Worm (Caenorhabditis elegans) whole organism, L3 larva: ENCODE results near the gene trpp-9.

ENCODE experiments used
- ama-1 ChIP-seq: fragments of 150-350 bp; optimal IDR thresholded peaks from 2 replicates; lab custom pipeline; 2018
- ceh-16 ChIP-seq: sonication (generic microtip); optimal IDR thresholded peaks from 2 replicates; lab custom pipeline; 2017; ENCODE audit warnings: missing biosample characterization, missing genetic modification characterization
- ceh-28 ChIP-seq: fragments of 150-350 bp; optimal IDR thresholded peaks from 2 replicates; lab custom pipeline; 2014; ENCODE audit warnings: missing biosample characterization, missing genetic modification reagents, missing genetic modification characterization
- ceh-82 ChIP-seq: fragments of 150-350 bp; optimal IDR thresholded peaks from 2 replicates; lab custom pipeline; 2014; ENCODE audit warnings: missing biosample characterization, missing genetic modification characterization
- ceh-9 ChIP-seq: sonication (generic microtip); optimal IDR thresholded peaks from 2 replicates; lab custom pipeline; 2018; ENCODE audit warnings: missing biosample characterization, missing genetic modification characterization
- egl-27 ChIP-seq: sonication (generic microtip); optimal IDR thresholded peaks from 4 replicates; lab custom pipeline; 2017; ENCODE audit warnings: missing biosample characterization, missing genetic modification reagents, missing genetic modification characterization
- elt-1 ChIP-seq: fragments of 150-350 bp; optimal IDR thresholded peaks from 2 replicates; lab custom pipeline; 2014; ENCODE audit warnings: missing biosample characterization, missing genetic modification characterization
- elt-2 ChIP-seq: sonication (generic microtip); optimal IDR thresholded peaks from 2 replicates; lab custom pipeline; 2016; ENCODE audit warnings: missing genetic modification reagents, mild to moderate bottlenecking, missing genetic modification characterization, missing compliant biosample characterization
- elt-3 ChIP-seq, 3 experiments: fragments of 150-350 bp in 1 of 3; sonication (generic microtip) in 2 of 3; optimal IDR thresholded peaks; 2 replicates in 2 of 3; 4 replicates in 1 of 3; lab custom pipeline; 2014 to 2017; ENCODE audit warnings: missing biosample characterization in 3 of 3, missing genetic modification characterization in 3 of 3
- eor-1 ChIP-seq, 2 experiments: fragments of 150-350 bp; optimal IDR thresholded peaks; 2 replicates each; lab custom pipeline; 2014 to 2018; ENCODE audit warnings: missing biosample characterization in 2 of 2, missing genetic modification characterization in 2 of 2
- fos-1 ChIP-seq: fragments of 150-350 bp; optimal IDR thresholded peaks from 2 replicates; lab custom pipeline; 2014; ENCODE audit warnings: missing biosample characterization, missing genetic modification characterization
- mdl-1 ChIP-seq: fragments of 150-350 bp; optimal IDR thresholded peaks from 2 replicates; lab custom pipeline; 2014; ENCODE audit warnings: missing biosample characterization, missing genetic modification characterization
- mml-1 ChIP-seq: fragments of 150-350 bp; sonication (generic microtip); optimal IDR thresholded peaks from 3 replicates; lab custom pipeline; 2014; ENCODE audit warnings: missing biosample characterization, missing genetic modification characterization
- nfya-1 ChIP-seq: sonication (generic microtip); optimal IDR thresholded peaks from 2 replicates; lab custom pipeline; 2017; ENCODE audit warnings: missing genetic modification characterization, mild to moderate bottlenecking, missing compliant biosample characterization, antibody characterized with exemption, moderate library complexity; ENCODE audit not compliant: insufficient read depth
- nhr-11 ChIP-seq: fragments of 150-350 bp; optimal IDR thresholded peaks from 2 replicates; lab custom pipeline; 2014; ENCODE audit warnings: missing biosample characterization, missing genetic modification characterization
- nhr-23 ChIP-seq: fragments of 150-350 bp; optimal IDR thresholded peaks from 2 replicates; lab custom pipeline; 2014; ENCODE audit warnings: missing biosample characterization, missing genetic modification reagents, missing genetic modification characterization
- nhr-25 ChIP-seq: sonication (generic microtip); optimal IDR thresholded peaks from 2 replicates; lab custom pipeline; 2017; ENCODE audit warnings: missing biosample characterization, missing genetic modification characterization
- nhr-28 ChIP-seq: fragments of 150-350 bp; optimal IDR thresholded peaks from 2 replicates; lab custom pipeline; 2014; ENCODE audit warnings: missing biosample characterization, missing genetic modification characterization
- nhr-43 ChIP-seq: sonication (generic microtip); optimal IDR thresholded peaks from 2 replicates; lab custom pipeline; 2016; ENCODE audit warnings: mild to moderate bottlenecking, missing genetic modification characterization, missing compliant biosample characterization; ENCODE audit not compliant: poor library complexity, severe bottlenecking
- nhr-76 ChIP-seq: fragments of 150-350 bp; sonication (generic microtip); optimal IDR thresholded peaks from 5 replicates; lab custom pipeline; 2014; ENCODE audit warnings: missing biosample characterization, missing genetic modification characterization
- nhr-77 ChIP-seq: fragments of 150-350 bp; optimal IDR thresholded peaks from 2 replicates; lab custom pipeline; 2014; ENCODE audit warnings: missing biosample characterization, missing genetic modification characterization
- pha-4 ChIP-seq: fragments of 150-350 bp; optimal IDR thresholded peaks from 2 replicates; lab custom pipeline; 2014; ENCODE audit warnings: missing biosample characterization, missing genetic modification reagents, missing genetic modification characterization
- sea-2 ChIP-seq: fragments of 150-350 bp; sonication (generic microtip); optimal IDR thresholded peaks from 4 replicates; lab custom pipeline; 2014; ENCODE audit warnings: missing biosample characterization, missing genetic modification reagents, missing genetic modification characterization
- skn-1 ChIP-seq: fragments of 150-350 bp; optimal IDR thresholded peaks from 2 replicates; lab custom pipeline; 2014; ENCODE audit warnings: missing biosample characterization, missing genetic modification characterization
- snpc-4 ChIP-seq: fragments of 150-350 bp; optimal IDR thresholded peaks from 2 replicates; lab custom pipeline; 2014; ENCODE audit warnings: missing biosample characterization, missing genetic modification characterization
- tbx-2 ChIP-seq: sonication (generic microtip); optimal IDR thresholded peaks from 2 replicates; lab custom pipeline; 2016; ENCODE audit warnings: mild to moderate bottlenecking, missing genetic modification characterization, missing compliant biosample characterization
- unc-62 ChIP-seq: fragments of 150-350 bp; sonication (generic microtip); optimal IDR thresholded peaks from 4 replicates; lab custom pipeline; 2014; ENCODE audit warnings: missing biosample characterization, missing genetic modification reagents, missing genetic modification characterization
- zag-1 ChIP-seq: fragments of 150-350 bp; optimal IDR thresholded peaks from 2 replicates; lab custom pipeline; 2014; ENCODE audit warnings: missing biosample characterization, missing genetic modification characterization
- ztf-11 ChIP-seq: fragments of 150-350 bp; optimal IDR thresholded peaks from 2 replicates; lab custom pipeline; 2014; ENCODE audit warnings: missing biosample characterization, missing genetic modification characterization
- ztf-4 ChIP-seq: fragments of 150-350 bp; optimal IDR thresholded peaks from 2 replicates; lab custom pipeline; 2014; ENCODE audit warnings: missing biosample characterization, missing genetic modification characterization

The trpp-9 gene

DNA sequence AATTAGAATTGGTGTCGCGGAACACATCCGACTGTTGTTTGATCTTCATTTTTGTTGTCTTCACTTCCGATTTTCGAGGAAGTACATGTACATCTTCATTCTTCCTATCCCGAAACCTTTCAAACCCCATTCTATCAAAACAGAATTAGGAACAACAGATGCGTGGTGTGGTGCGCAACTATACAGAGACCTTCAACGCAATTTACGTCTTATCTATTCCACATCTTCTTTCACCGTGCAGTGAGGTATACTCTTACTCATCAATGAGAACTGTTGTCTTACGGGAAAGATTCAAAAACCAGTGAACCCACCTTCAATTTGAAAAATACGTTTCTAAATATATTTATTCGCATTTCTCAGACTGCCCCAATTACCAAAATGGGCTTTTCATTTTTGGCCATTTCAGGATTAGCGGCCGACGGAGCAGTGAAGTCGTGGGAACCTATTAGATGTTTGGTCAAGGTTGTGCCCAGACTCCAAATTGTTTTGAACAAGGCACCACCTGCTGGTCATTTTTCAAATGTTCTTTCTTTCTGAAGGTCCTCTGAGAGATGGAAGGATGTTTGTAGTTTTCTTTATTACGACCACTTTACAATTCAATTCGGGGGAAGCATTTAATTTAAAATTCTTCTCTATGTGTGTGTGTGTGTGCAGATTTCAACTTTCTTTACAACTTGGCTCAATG, 43.2 kb downstream of the trpp-9 start:
- TF ChIP-seq ztf-4 (tag; lab: Kevin White, UChicago) (no peak), elt-3 (tag; optimal IDR thresholded peaks at IDR 0.05; lab: Kevin White, UChicago) (no peak), unc-62 (GFP tag; lab: Kevin White, UChicago) (no peak), nhr-25 (tag; lab: Kevin White, UChicago) (peak; percentile 38), skn-1 (tag; lab: Kevin White, UChicago) (no peak), nhr-23 (tag; lab: Kevin White, UChicago) (peak; percentile 4), mdl-1 (no peak), elt-1 (tag; lab: Kevin White, UChicago) (peak; percentile 38)

DNA sequence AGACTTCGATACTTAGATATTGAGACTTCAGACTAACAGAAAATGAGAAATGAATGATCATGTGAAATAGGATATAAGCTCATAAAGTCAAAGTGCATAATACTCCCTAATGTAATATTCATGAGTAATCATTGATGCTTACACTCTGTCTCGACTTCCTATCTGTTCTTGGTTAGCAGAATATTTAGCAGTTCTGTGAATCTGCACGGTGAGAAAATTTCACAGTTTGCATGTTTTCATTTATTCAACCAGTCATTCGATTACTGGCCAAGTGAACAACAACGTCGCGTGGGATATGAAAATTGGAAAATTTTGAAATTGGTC, 43.7 kb downstream of the trpp-9 start:
- TF ChIP-seq snpc-4 (no peak), tbx-2 (no peak), nhr-77 (tag; lab: Kevin White, UChicago) (no peak), ceh-28 (tag; lab: Kevin White, UChicago) (no peak), ceh-9 (tag; lab: Kevin White, UChicago) (no peak), elt-2 (tag; lab: Kevin White, UChicago) (no peak), ceh-16 (no peak), ztf-4 (tag; lab: Kevin White, UChicago) (no peak), mml-1 (tag; lab: Kevin White, UChicago) (no peak), egl-27 (tag; lab: Kevin White, UChicago) (no peak), nhr-23 (tag; lab: Kevin White, UChicago) (no peak), fos-1 (tag; lab: Kevin White, UChicago) (no peak), sea-2 (GFP tag; lab: Kevin White, UChicago) (no peak), ama-1 (lab: Kevin White, UChicago) (no peak), elt-3 (tag; optimal IDR thresholded peaks at IDR 0.05; lab: Kevin White, UChicago) (no peak), nfya-1 (tag; lab: Kevin White, UChicago) (no peak)

DNA sequence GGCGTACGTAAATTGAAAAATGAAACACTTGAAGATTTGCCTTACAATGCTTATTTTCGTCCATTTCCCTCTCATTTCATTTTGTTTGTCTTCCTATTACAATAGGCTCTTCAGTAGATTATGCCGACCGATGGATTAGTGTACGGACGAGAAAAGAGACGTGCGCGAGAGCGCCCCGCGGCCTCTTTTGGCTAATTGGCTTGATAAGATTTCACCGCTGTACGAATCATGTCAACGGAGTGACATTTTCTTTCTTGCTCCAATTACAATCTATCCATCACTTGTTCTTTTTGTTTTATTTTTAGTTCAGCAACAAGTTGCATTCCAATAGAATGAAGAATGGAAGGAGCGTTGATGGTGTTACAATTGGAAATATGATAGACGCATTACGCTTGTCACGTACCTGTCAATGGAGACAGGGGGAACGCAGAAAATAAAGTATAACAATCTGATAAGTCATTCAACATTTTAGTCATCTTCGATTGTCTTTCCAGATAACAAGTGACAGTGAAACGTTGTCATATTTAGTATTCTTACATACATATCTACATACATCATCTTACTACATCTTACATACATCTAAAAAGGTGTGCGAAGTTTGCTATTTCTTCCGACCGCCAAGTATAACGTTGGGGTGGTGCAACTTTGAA, 44.5 kb downstream of the trpp-9 start:
- TF ChIP-seq ceh-16 (no peak), ceh-82 (tag; lab: Kevin White, UChicago) (no peak), ztf-11 (tag; lab: Kevin White, UChicago) (no peak), sea-2 (GFP tag; lab: Kevin White, UChicago) (no peak), nhr-28 (tag; lab: Kevin White, UChicago) (no peak), mml-1 (tag; lab: Kevin White, UChicago) (no peak), tbx-2 (no peak), nhr-43 (tag; lab: Kevin White, UChicago) (no peak), eor-1 (tag; optimal IDR thresholded peaks at IDR 0.05; lab: Kevin White, UChicago) (no peak), elt-3 (tag; optimal IDR thresholded peaks at IDR 0.05; lab: Kevin White, UChicago) (no peak), nhr-25 (tag; lab: Kevin White, UChicago) (peak; percentile 32), nfya-1 (tag; lab: Kevin White, UChicago) (no peak), elt-2 (tag; lab: Kevin White, UChicago) (peak; percentile 51), nhr-76 (tag; lab: Kevin White, UChicago) (no peak), mdl-1 (no peak), elt-1 (tag; lab: Kevin White, UChicago) (peak; percentile 86), nhr-11 (tag; lab: Kevin White, UChicago) (no peak)
- TF ChIP-seq, all 47 proteins: peak for 3

DNA sequence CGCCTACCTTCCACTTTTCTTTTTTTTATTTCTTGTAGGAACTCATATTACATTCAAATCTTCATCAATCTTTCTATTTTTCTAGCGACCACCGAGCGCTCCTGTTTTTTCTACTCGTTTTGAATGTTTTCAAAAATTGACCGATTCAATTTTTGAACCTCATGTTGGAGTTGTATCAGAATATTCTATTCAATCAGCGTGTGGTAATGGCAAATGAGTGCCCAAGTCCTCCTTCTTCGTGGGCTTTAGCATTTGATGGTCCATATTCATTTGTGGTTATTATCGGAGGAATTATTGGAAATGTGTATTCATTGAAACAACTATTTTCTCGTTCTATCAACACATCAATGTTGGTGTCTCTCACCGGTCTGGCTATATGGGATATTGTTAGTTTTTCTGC, 53.7 kb downstream of the trpp-9 start, which contains the start of gene F52D10.4:
Gene F52D10.4, plus strand, starts transcription at position 84 of the 400 bp plus-strand sequence.
- no peak for TF ChIP-seq mdl-1
- TF ChIP-seq zag-1, result no peak
- TF ChIP-seq nhr-76 (tag; lab: Kevin White, UChicago), result no peak
- no peak for TF ChIP-seq nhr-11 (tag; lab: Kevin White, UChicago)
- TF ChIP-seq elt-1 (tag; lab: Kevin White, UChicago), result no peak
- no peak for TF ChIP-seq skn-1 (tag; lab: Kevin White, UChicago)
- no peak for TF ChIP-seq nhr-43 (tag; lab: Kevin White, UChicago)
- TF ChIP-seq pha-4 (tag; lab: Kevin White, UChicago), result no peak
- TF ChIP-seq eor-1 (tag; optimal IDR thresholded peaks at IDR 0.05; lab: Kevin White, UChicago), result no peak
